Fruit fly (Drosophila melanogaster): Measurements from ENCODE around the gene Gp93.

The Gp93 gene

DNA sequence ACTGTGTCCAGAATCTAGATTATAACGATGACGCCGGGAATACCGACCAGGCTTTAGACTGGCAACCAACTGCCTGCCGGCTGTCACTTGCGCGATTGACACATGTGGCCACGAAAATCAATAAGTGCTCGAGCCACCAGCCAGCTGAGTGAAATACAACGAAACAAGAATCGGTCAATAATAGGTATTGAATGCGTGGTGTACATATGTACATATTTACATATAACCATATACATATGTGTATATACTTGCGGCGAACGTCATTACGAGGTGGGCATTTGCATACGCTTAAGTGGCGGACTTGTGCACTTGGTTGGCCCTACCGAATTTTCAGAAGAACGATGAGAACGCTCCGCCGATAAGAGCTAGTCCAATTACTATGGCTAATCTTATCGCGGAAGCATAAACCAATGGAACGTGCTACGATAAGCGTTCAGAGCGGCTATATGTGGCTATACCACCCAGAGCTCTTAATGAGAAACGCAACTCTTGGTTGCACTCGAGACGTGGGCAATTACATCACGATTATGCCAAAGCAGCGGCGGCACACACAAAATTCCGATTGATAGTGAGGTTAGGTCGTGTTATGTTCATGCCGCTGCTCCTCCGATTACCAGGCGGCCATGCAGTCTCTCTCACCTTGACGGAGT lies 1.8 kb upstream of the Gp93 start (continued):
- TF ChIP-seq da (GFP tag; optimal IDR thresholded peaks at IDR 0.05) (no peak), CG7963 (GFP tag; IDR thresholded peaks at IDR 0.05; ENCODE audit: partially characterized antibody) (no peak), CG2202 (tag; optimal IDR thresholded peaks at IDR 0.05) (peak; percentile 32), chn (GFP tag; optimal IDR thresholded peaks at IDR 0.05) (no peak), Atf3 (GFP tag; optimal IDR thresholded peaks at IDR 0.05) (no peak), CG12391 (tag; optimal IDR thresholded peaks at IDR 0.05) (no peak), CG3995 (GFP tag; optimal IDR thresholded peaks at IDR 0.05) (no peak), tup (GFP tag; optimal IDR thresholded peaks at IDR 0.05) (no peak), cas (GFP tag; IDR thresholded peaks at IDR 0.05) (no peak), Nf-YC (tag; optimal IDR thresholded peaks at IDR 0.05) (no peak), CG1024 (GFP tag; IDR thresholded peaks at IDR 0.05) (no peak), Hr39 (optimal IDR thresholded peaks at IDR 0.05) (no peak), CG3838 (GFP tag; optimal IDR thresholded peaks at IDR 0.05) (no peak), ro (GFP tag; IDR thresholded peaks at IDR 0.05) (no peak), CG31224 (GFP tag; IDR thresholded peaks at IDR 0.05) (no peak), tll (GFP tag; optimal IDR thresholded peaks at IDR 0.05) (peak in 1 of 2 experiments; percentile 48), BEAF-32 (GFP tag; optimal IDR thresholded peaks at IDR 0.05) (no peak), rib (GFP tag; IDR thresholded peaks at IDR 0.05) (no peak), unpg (GFP tag; optimal IDR thresholded peaks at IDR 0.05) (peak; percentile 8), maf-S (GFP tag; optimal IDR thresholded peaks at IDR 0.05) (no peak), fd64A (GFP tag; optimal IDR thresholded peaks at IDR 0.05) (peak; percentile 33), nerfin-1 (tag; optimal IDR thresholded peaks at IDR 0.05) (peak; percentile 35), psq (GFP tag; optimal IDR thresholded peaks at IDR 0.05) (no peak), Dref (GFP tag; IDR thresholded peaks at IDR 0.05) (no peak), zen2 (GFP tag; IDR thresholded peaks at IDR 0.05; ENCODE audit: partially characterized antibody) (no peak), CG8290 (GFP tag; optimal IDR thresholded peaks at IDR 0.05) (no peak), CG8290 (tag; optimal IDR thresholded peaks at IDR 0.05) (peak; percentile 35 to 44), Hr51 (GFP tag; optimal IDR thresholded peaks at IDR 0.05) (no peak), Nf-YB (GFP tag; optimal IDR thresholded peaks at IDR 0.05) (no peak), CG12104 (GFP tag; optimal IDR thresholded peaks at IDR 0.05) (peak; percentile 27), caup (GFP tag; optimal IDR thresholded peaks at IDR 0.05; ENCODE audit: severe bottlenecking) (peak; percentile 7), sens-2 (GFP tag; IDR thresholded peaks at IDR 0.05) (0 out of 2 replicates have a peak, but pooled peaks have one; percentile 7), CG3281 (GFP tag; optimal IDR thresholded peaks at IDR 0.05) (no peak), CG14710 (tag; optimal IDR thresholded peaks at IDR 0.05) (peak; percentile 30), jumu (GFP tag; optimal IDR thresholded peaks at IDR 0.05) (no peak), CG1647 (GFP tag; optimal IDR thresholded peaks at IDR 0.05) (no peak), YL-1 (GFP tag; optimal IDR thresholded peaks at IDR 0.05) (peak; percentile 24), Abd-B (GFP tag; optimal IDR thresholded peaks at IDR 0.05) (no peak), Mes4 (GFP tag; optimal IDR thresholded peaks at IDR 0.05) (no peak), B-H2 (GFP tag; optimal IDR thresholded peaks at IDR 0.05) (peak; percentile 13), CG1233 (GFP tag; optimal IDR thresholded peaks at IDR 0.05) (peak; percentile 7), CG2712 (tag; optimal IDR thresholded peaks at IDR 0.05) (no peak), Asciz (GFP tag; optimal IDR thresholded peaks at IDR 0.05) (peak; percentile 29), CG14050 (GFP tag; IDR thresholded peaks at IDR 0.05) (no peak), CG10147 (GFP tag; optimal IDR thresholded peaks at IDR 0.05) (no peak), fd3F (GFP tag; optimal IDR thresholded peaks at IDR 0.05) (no peak), HmgD (GFP tag; optimal IDR thresholded peaks at IDR 0.05) (no peak), D19A (tag; optimal IDR thresholded peaks at IDR 0.05) (no peak), dm (GFP tag; optimal IDR thresholded peaks at IDR 0.05) (no peak), CG33213 (GFP tag; optimal IDR thresholded peaks at IDR 0.05) (no peak), tin (GFP tag; optimal IDR thresholded peaks at IDR 0.05) (no peak)

Data from whole organism, embryonic.